Worm (Caenorhabditis elegans) whole organism, young adult: Measurements from ENCODE around the gene Y7A5A.3.

Source experiments
- B0261.1 ChIP-seq: sonication (generic microtip); optimal IDR thresholded peaks from 2 replicates; lab custom pipeline; 2016; ENCODE audit warnings: mild to moderate bottlenecking, missing genetic modification characterization, moderate library complexity, missing compliant biosample characterization
- C06A6.2 ChIP-seq: fragments of 200-800 bp; sonication (Bioruptor generic); conservative IDR thresholded peaks from 2 replicates; pipeline ENCODE4 v1.3.6; 2022; ENCODE audit warnings: missing genetic modification characterization, missing compliant biosample characterization
- F49E8.2 ChIP-seq: sonication (generic microtip); optimal IDR thresholded peaks from 3 replicates; lab custom pipeline; 2017; ENCODE audit warnings: missing genetic modification characterization, mild to moderate bottlenecking, missing compliant biosample characterization, antibody characterized with exemption, moderate library complexity; ENCODE audit not compliant: insufficient read depth
- F52B5.7 ChIP-seq: sonication (generic microtip); optimal IDR thresholded peaks from 2 replicates; lab custom pipeline; 2016; ENCODE audit warnings: mild to moderate bottlenecking, missing genetic modification characterization, missing compliant biosample characterization
- F55B11.4 ChIP-seq: sonication (generic microtip); optimal IDR thresholded peaks from 2 replicates; lab custom pipeline; 2016; ENCODE audit warnings: missing compliant biosample characterization, missing genetic modification characterization, borderline replicate concordance; ENCODE audit not compliant: insufficient read depth
- K11D2.4 ChIP-seq: fragments of 200-800 bp; sonication (Bioruptor generic); IDR thresholded peaks from 2 replicates; pipeline ENCODE4 v1.3.6; 2022; ENCODE audit warnings: missing genetic modification reagents, missing genetic modification characterization, missing compliant biosample characterization
- Y56A3A.18 ChIP-seq: fragments of 200-800 bp; sonication (Bioruptor generic); IDR thresholded peaks from 2 replicates; pipeline ENCODE4 v1.3.6; 2022; ENCODE audit warnings: missing genetic modification reagents, missing genetic modification characterization, missing compliant biosample characterization
- ZK185.1 ChIP-seq: sonication (generic microtip); optimal IDR thresholded peaks from 2 replicates; lab custom pipeline; 2016; ENCODE audit warnings: mild to moderate bottlenecking, missing genetic modification characterization, missing compliant biosample characterization; ENCODE audit not compliant: poor library complexity, severe bottlenecking
- akir-1 ChIP-seq: fragments of 200-800 bp; sonication (Bioruptor generic); optimal IDR thresholded peaks from 2 replicates; lab custom pipeline; 2018; ENCODE audit warnings: mild to moderate bottlenecking, missing genetic modification characterization, moderate library complexity, missing compliant biosample characterization
- ama-1 ChIP-seq, 3 experiments: fragments of 150-350 bp in 1 of 3; sonication (generic microtip) in 2 of 3; optimal IDR thresholded peaks; 2 replicates each; lab custom pipeline; 2014 to 2018; ENCODE audit warnings: missing biosample characterization in 2 of 3, missing genetic modification characterization in 2 of 3, missing genetic modification reagents in 2 of 3
- athp-1 ChIP-seq: sonication (generic microtip); optimal IDR thresholded peaks from 2 replicates; lab custom pipeline; 2017; ENCODE audit warnings: mild to moderate bottlenecking, missing genetic modification characterization, missing compliant biosample characterization
- attf-3 ChIP-seq: fragments of 200-800 bp; sonication (Bioruptor generic); conservative IDR thresholded peaks from 2 replicates; pipeline ENCODE4 v1.3.6; 2022; ENCODE audit warnings: missing genetic modification reagents, missing genetic modification characterization, missing compliant biosample characterization
- attf-6 ChIP-seq: fragments of 200-800 bp; sonication (Bioruptor generic); IDR thresholded peaks from 2 replicates; pipeline ENCODE4 v1.3.6; 2022; ENCODE audit warnings: missing genetic modification reagents, missing genetic modification characterization, missing compliant biosample characterization
- bed-2 ChIP-seq: fragments of 200-800 bp; sonication (Bioruptor generic); IDR thresholded peaks from 2 replicates; pipeline ENCODE4 v1.3.6; 2022; ENCODE audit warnings: missing genetic modification reagents, missing genetic modification characterization, missing compliant biosample characterization
- ccch-3 ChIP-seq: fragments of 200-800 bp; sonication (Bioruptor generic); optimal IDR thresholded peaks from 2 replicates; lab custom pipeline; 2018; ENCODE audit warnings: mild to moderate bottlenecking, missing genetic modification characterization, missing compliant biosample characterization
- cebp-1 ChIP-seq, 2 experiments: fragments of 200-800 bp in 1 of 2; sonication (Bioruptor generic) in 1 of 2; sonication (generic microtip) in 1 of 2; IDR thresholded peaks in 1 of 2; optimal IDR thresholded peaks in 1 of 2; 2 replicates each; pipeline versions ENCODE4 v1.3.6 to Lab custom; 2017 to 2022; ENCODE audit warnings: missing compliant biosample characterization in 2 of 2, missing genetic modification characterization in 2 of 2, mild to moderate bottlenecking in 1 of 2, missing genetic modification reagents in 1 of 2, moderate library complexity in 1 of 2
- cebp-2 ChIP-seq: fragments of 200-800 bp; sonication (Bioruptor generic); IDR thresholded peaks from 2 replicates; pipeline ENCODE4 v1.3.6; 2022; ENCODE audit warnings: missing genetic modification characterization, missing compliant biosample characterization
- ceh-100 ChIP-seq: fragments of 200-800 bp; sonication (Bioruptor generic); IDR thresholded peaks from 2 replicates; pipeline ENCODE4 v1.3.6; 2022; ENCODE audit warnings: missing genetic modification reagents, missing genetic modification characterization, missing compliant biosample characterization
- ceh-27 ChIP-seq: fragments of 200-800 bp; sonication (Bioruptor generic); optimal IDR thresholded peaks from 2 replicates; lab custom pipeline; 2018; ENCODE audit warnings: mild to moderate bottlenecking, missing genetic modification characterization, moderate library complexity, missing compliant biosample characterization
- ceh-91 ChIP-seq: fragments of 200-800 bp; sonication (Bioruptor generic); IDR thresholded peaks from 2 replicates; pipeline ENCODE4 v1.3.6; 2022; ENCODE audit warnings: missing genetic modification reagents, missing genetic modification characterization, missing compliant biosample characterization
- chd-7 ChIP-seq: sonication (generic microtip); optimal IDR thresholded peaks from 2 replicates; lab custom pipeline; 2016; ENCODE audit warnings: mild to moderate bottlenecking, missing genetic modification characterization, moderate library complexity, missing compliant biosample characterization
- die-1 ChIP-seq: sonication (generic microtip); optimal IDR thresholded peaks from 2 replicates; lab custom pipeline; 2016; ENCODE audit warnings: missing genotype, mild to moderate bottlenecking, missing genetic modification characterization, missing compliant biosample characterization
- dox-1 ChIP-seq: fragments of 200-800 bp; sonication (Bioruptor generic); IDR thresholded peaks from 2 replicates; pipeline ENCODE4 v1.3.6; 2022; ENCODE audit warnings: missing genetic modification reagents, missing genetic modification characterization, missing compliant biosample characterization
- egl-18 ChIP-seq: fragments of 200-800 bp; sonication (Bioruptor generic); IDR thresholded peaks from 2 replicates; pipeline ENCODE4 v1.3.6; 2022; ENCODE audit warnings: missing genetic modification reagents, missing genetic modification characterization, missing compliant biosample characterization
- egl-44 ChIP-seq: fragments of 200-800 bp; sonication (Bioruptor generic); IDR thresholded peaks from 2 replicates; pipeline ENCODE4 v1.3.6; 2022; ENCODE audit warnings: missing genetic modification reagents, missing genetic modification characterization, missing compliant biosample characterization
- him-1 ChIP-seq: sonication (generic microtip); optimal IDR thresholded peaks from 2 replicates; lab custom pipeline; 2016; ENCODE audit warnings: missing genotype, missing genetic modification reagents, missing genetic modification characterization, missing compliant biosample characterization
- mcd-1 ChIP-seq: fragments of 200-800 bp; sonication (Bioruptor generic); IDR thresholded peaks from 2 replicates; pipeline ENCODE4 v1.3.6; 2022; ENCODE audit warnings: missing genetic modification reagents, missing genetic modification characterization, missing compliant biosample characterization
- mes-4 ChIP-seq: sonication (generic microtip); optimal IDR thresholded peaks from 2 replicates; lab custom pipeline; 2016; ENCODE audit warnings: missing genotype, missing genetic modification characterization, missing compliant biosample characterization
- mxl-1 ChIP-seq: sonication (generic microtip); optimal IDR thresholded peaks from 2 replicates; lab custom pipeline; 2016; ENCODE audit warnings: missing genetic modification characterization, missing compliant biosample characterization
- nhr-179 ChIP-seq: sonication (generic microtip); optimal IDR thresholded peaks from 2 replicates; lab custom pipeline; 2016; ENCODE audit warnings: mild to moderate bottlenecking, missing genetic modification characterization, missing compliant biosample characterization
- nhr-27 ChIP-seq: fragments of 200-800 bp; sonication (Bioruptor generic); optimal IDR thresholded peaks from 2 replicates; lab custom pipeline; 2018; ENCODE audit warnings: mild to moderate bottlenecking, missing genetic modification characterization, moderate library complexity, missing compliant biosample characterization
- nhr-80 ChIP-seq: sonication (generic microtip); optimal IDR thresholded peaks from 2 replicates; lab custom pipeline; 2016; ENCODE audit warnings: missing genetic modification characterization, missing compliant biosample characterization
- pbrm-1 ChIP-seq: fragments of 200-800 bp; sonication (Bioruptor generic); IDR thresholded peaks from 2 replicates; pipeline ENCODE4 v1.3.6; 2022; ENCODE audit warnings: missing genetic modification reagents, missing genetic modification characterization, missing compliant biosample characterization
- rcor-1 ChIP-seq: fragments of 200-800 bp; sonication (Bioruptor generic); IDR thresholded peaks from 2 replicates; pipeline ENCODE4 v1.3.6; 2022; ENCODE audit warnings: missing genetic modification reagents, missing genetic modification characterization, missing compliant biosample characterization
- rec-8 ChIP-seq, 2 experiments: sonication (generic microtip); optimal IDR thresholded peaks; 2 replicates each; lab custom pipeline; 2016; ENCODE audit warnings: mild to moderate bottlenecking in 2 of 2, missing genetic modification characterization in 2 of 2, missing genetic modification reagents in 2 of 2, missing genotype in 2 of 2, missing biosample characterization in 1 of 2, missing compliant biosample characterization in 1 of 2, moderate library complexity in 1 of 2
- rpc-1 ChIP-seq, 2 experiments: fragments of 150-350 bp in 1 of 2; sonication (generic microtip) in 1 of 2; optimal IDR thresholded peaks; 2 replicates each; lab custom pipeline; 2014 to 2018; ENCODE audit warnings: missing biosample characterization in 1 of 2, missing genetic modification characterization in 1 of 2, missing genetic modification reagents in 1 of 2, missing genotype in 1 of 2
- snpc-3.4 ChIP-seq: sonication (generic microtip); optimal IDR thresholded peaks from 2 replicates; lab custom pipeline; 2017; ENCODE audit warnings: missing genetic modification characterization, mild to moderate bottlenecking, missing compliant biosample characterization, antibody characterized with exemption, moderate library complexity, missing genotype, missing genetic modification reagents
- tbx-9 ChIP-seq: sonication (generic microtip); optimal IDR thresholded peaks from 2 replicates; lab custom pipeline; 2016; ENCODE audit warnings: borderline replicate concordance, missing genetic modification characterization, inconsistent platforms, missing compliant biosample characterization
- tlf-1 ChIP-seq: fragments of 200-800 bp; sonication (Bioruptor generic); optimal IDR thresholded peaks from 2 replicates; lab custom pipeline; 2018; ENCODE audit warnings: mild to moderate bottlenecking, missing genetic modification characterization, missing compliant biosample characterization
- unc-62 ChIP-seq: fragments of 150-350 bp; optimal IDR thresholded peaks from 2 replicates; lab custom pipeline; 2014; ENCODE audit warnings: missing biosample characterization, missing genetic modification reagents, missing genetic modification characterization
- zim-3 ChIP-seq: sonication (generic microtip); optimal IDR thresholded peaks from 2 replicates; lab custom pipeline; 2017; ENCODE audit warnings: mild to moderate bottlenecking, missing genetic modification characterization, moderate library complexity, missing compliant biosample characterization
- ztf-18 ChIP-seq: sonication (generic microtip); optimal IDR thresholded peaks from 2 replicates; lab custom pipeline; 2016; ENCODE audit warnings: missing genotype, mild to moderate bottlenecking, missing genetic modification characterization, missing compliant biosample characterization
- ztf-22 ChIP-seq: fragments of 200-800 bp; sonication (Bioruptor generic); optimal IDR thresholded peaks from 2 replicates; lab custom pipeline; 2018; ENCODE audit warnings: mild to moderate bottlenecking, missing genetic modification characterization, moderate library complexity, missing compliant biosample characterization
- ztf-26 ChIP-seq: sonication (generic microtip); optimal IDR thresholded peaks from 2 replicates; lab custom pipeline; 2017; ENCODE audit warnings: missing genetic modification characterization, missing compliant biosample characterization
- ztf-6 ChIP-seq: fragments of 200-800 bp; sonication (Bioruptor generic); IDR thresholded peaks from 2 replicates; pipeline ENCODE4 v1.3.6; 2022; ENCODE audit warnings: missing genetic modification reagents, missing genetic modification characterization, missing compliant biosample characterization

Gene Y7A5A.3

ce11 chrX:15773262-15773908 lies 11.1 kb downstream of the Y7A5A.3 start, which contains the start of gene Y7A5A.13 (continued):
- TF ChIP-seq B0261.1 (tag; lab: Kevin White, UChicago) = peak; percentile 88
- no peak for TF ChIP-seq ceh-91
- no peak; the same call in 1 of the 2 replicates for TF ChIP-seq C06A6.2 (GFP tag; lab: Robert Waterston, UW)
- no peak for TF ChIP-seq unc-62 (GFP tag; lab: Kevin White, UChicago)
- peak; percentile 28 to 49 for TF ChIP-seq rec-8 (tag; optimal IDR thresholded peaks at IDR 0.05; lab: Kevin White, UChicago)
- TF ChIP-seq tlf-1 (GFP tag; lab: Kevin White, UChicago) = no peak
- peak; percentile 15 for TF ChIP-seq zim-3 (tag; lab: Kevin White, UChicago)
- no peak for TF ChIP-seq bed-2 (GFP tag; lab: Robert Waterston, UW)
- TF ChIP-seq mes-4 (tag; lab: Kevin White, UChicago) = no peak
- TF ChIP-seq athp-1 (tag; lab: Kevin White, UChicago) = no peak
- no peak for TF ChIP-seq nhr-179 (tag; lab: Kevin White, UChicago)
- TF ChIP-seq nhr-80 (tag; lab: Kevin White, UChicago) = peak; percentile 14
- peak; percentile 78 for TF ChIP-seq die-1 (tag; lab: Kevin White, UChicago)
- TF ChIP-seq cebp-2 = no peak
- 0 out of 2 replicates have a peak, but pooled peaks have one; percentile 27 for TF ChIP-seq K11D2.4 (GFP tag; lab: Robert Waterston, UW)
- no peak for TF ChIP-seq attf-3 (GFP tag; lab: Robert Waterston, UW)
- TF ChIP-seq cebp-1 (GFP tag; IDR thresholded peaks at IDR 0.05; lab: Robert Waterston, UW) = no peak
- peak; percentile 30 for TF ChIP-seq cebp-1 (tag; optimal IDR thresholded peaks at IDR 0.05; lab: Kevin White, UChicago)
- TF ChIP-seq egl-44 = peak; percentile 41; the same call in 1 of the 2 replicates
- peak; percentile 82 for TF ChIP-seq rpc-1 (optimal IDR thresholded peaks at IDR 0.05; lab: Kevin White, UChicago)
- peak; percentile 90 for TF ChIP-seq rpc-1 (tag; optimal IDR thresholded peaks at IDR 0.05; lab: Kevin White, UChicago)
- TF ChIP-seq mxl-1 (tag; lab: Kevin White, UChicago) = no peak
- TF ChIP-seq snpc-3.4 = peak; percentile 21
- 0 out of 2 replicates have a peak, but pooled peaks have one; percentile 35 for TF ChIP-seq attf-6 (GFP tag; lab: Robert Waterston, UW)
- no peak for TF ChIP-seq ztf-6 (GFP tag; lab: Robert Waterston, UW)
- peak; percentile 79 for TF ChIP-seq him-1 (tag; lab: Kevin White, UChicago)
- no peak for TF ChIP-seq F52B5.7 (tag; lab: Kevin White, UChicago)
- TF ChIP-seq ama-1 (optimal IDR thresholded peaks at IDR 0.05; lab: Kevin White, UChicago) = no peak
- TF ChIP-seq ama-1 (GFP tag; optimal IDR thresholded peaks at IDR 0.05; lab: Kevin White, UChicago) = peak in 1 of 2 experiments; percentile 64
- TF ChIP-seq ztf-22 = no peak
- peak; percentile 60 for TF ChIP-seq ZK185.1
- no peak for TF ChIP-seq tbx-9 (tag; lab: Kevin White, UChicago)
- TF ChIP-seq F55B11.4 (tag; lab: Kevin White, UChicago) = no peak
- TF ChIP-seq rcor-1 (GFP tag; lab: Robert Waterston, UW) = peak; percentile 54
- no peak for TF ChIP-seq egl-18
- no peak for TF ChIP-seq nhr-27 (tag; lab: Kevin White, UChicago)
- TF ChIP-seq ccch-3 (GFP tag; lab: Kevin White, UChicago) = no peak
- TF ChIP-seq ceh-100 (GFP tag; lab: Robert Waterston, UW) = no peak
- TF ChIP-seq chd-7 (tag; lab: Kevin White, UChicago) = peak; percentile 20
- peak; percentile 33; the same call in 1 of the 2 replicates for TF ChIP-seq mcd-1 (GFP tag; lab: Robert Waterston, UW)
- 0 out of 2 replicates have a peak, but pooled peaks have one; percentile 46 for TF ChIP-seq Y56A3A.18 (GFP tag; lab: Robert Waterston, UW)
- TF ChIP-seq ztf-18 = peak; percentile 38
- TF ChIP-seq dox-1 (GFP tag; lab: Robert Waterston, UW) = peak; percentile 64
- peak; percentile 32 for TF ChIP-seq ztf-26
- no peak for TF ChIP-seq F49E8.2 (tag; lab: Kevin White, UChicago)
- TF ChIP-seq ceh-27 (GFP tag; lab: Kevin White, UChicago) = peak; percentile 21
- no peak for TF ChIP-seq akir-1 (GFP tag; lab: Kevin White, UChicago)
- peak; percentile 74 for TF ChIP-seq pbrm-1 (GFP tag; lab: Robert Waterston, UW)
